Worm (Caenorhabditis elegans) whole organism, young adult: Measurements from ENCODE around the gene efk-1.

Experiments used
- C06A6.2 ChIP-seq: fragments of 200-800 bp; sonication (Bioruptor generic); conservative IDR thresholded peaks from 2 replicates; pipeline ENCODE4 v1.3.6; 2022; ENCODE audit warnings: missing genetic modification characterization, missing compliant biosample characterization
- F33H1.4 ChIP-seq: fragments of 200-800 bp; sonication (Bioruptor generic); IDR thresholded peaks from 2 replicates; pipeline ENCODE4 v1.3.6; 2022; ENCODE audit warnings: missing genetic modification reagents, missing genetic modification characterization, missing compliant biosample characterization
- F55B11.4 ChIP-seq: sonication (generic microtip); optimal IDR thresholded peaks from 2 replicates; lab custom pipeline; 2016; ENCODE audit warnings: missing compliant biosample characterization, missing genetic modification characterization, borderline replicate concordance; ENCODE audit not compliant: insufficient read depth
- F57C9.4 ChIP-seq: sonication (generic microtip); optimal IDR thresholded peaks from 2 replicates; lab custom pipeline; 2017; ENCODE audit warnings: mild to moderate bottlenecking, missing genetic modification characterization, missing compliant biosample characterization
- K12H6.12 ChIP-seq: fragments of 200-800 bp; sonication (Bioruptor generic); optimal IDR thresholded peaks from 2 replicates; lab custom pipeline; 2018; ENCODE audit warnings: mild to moderate bottlenecking, missing genetic modification characterization, missing compliant biosample characterization
- T07F8.4 ChIP-seq: sonication (generic microtip); optimal IDR thresholded peaks from 2 replicates; lab custom pipeline; 2016; ENCODE audit warnings: mild to moderate bottlenecking, missing genetic modification characterization, moderate library complexity, missing compliant biosample characterization
- T26A5.8 ChIP-seq: sonication (generic microtip); optimal IDR thresholded peaks from 2 replicates; lab custom pipeline; 2016; ENCODE audit warnings: missing genetic modification characterization, missing compliant biosample characterization
- Y53F4B.3 ChIP-seq: fragments of 200-800 bp; sonication (Bioruptor generic); IDR thresholded peaks from 2 replicates; pipeline ENCODE4 v1.3.6; 2022; ENCODE audit warnings: missing genetic modification reagents, missing genetic modification characterization, missing compliant biosample characterization
- Y56A3A.18 ChIP-seq: fragments of 200-800 bp; sonication (Bioruptor generic); IDR thresholded peaks from 2 replicates; pipeline ENCODE4 v1.3.6; 2022; ENCODE audit warnings: missing genetic modification reagents, missing genetic modification characterization, missing compliant biosample characterization
- Y95B8A.8 ChIP-seq: fragments of 200-800 bp; sonication (Bioruptor generic); IDR thresholded peaks from 2 replicates; pipeline ENCODE4 v1.3.6; 2022; ENCODE audit warnings: missing genetic modification reagents, missing genetic modification characterization, missing compliant biosample characterization
- ZK185.1 ChIP-seq: sonication (generic microtip); optimal IDR thresholded peaks from 2 replicates; lab custom pipeline; 2016; ENCODE audit warnings: mild to moderate bottlenecking, missing genetic modification characterization, missing compliant biosample characterization; ENCODE audit not compliant: poor library complexity, severe bottlenecking
- ama-1 ChIP-seq, 3 experiments: fragments of 150-350 bp in 1 of 3; sonication (generic microtip) in 2 of 3; optimal IDR thresholded peaks; 2 replicates each; lab custom pipeline; 2014 to 2018; ENCODE audit warnings: missing biosample characterization in 2 of 3, missing genetic modification characterization in 2 of 3, missing genetic modification reagents in 2 of 3
- aptf-2 ChIP-seq: fragments of 200-800 bp; sonication (Bioruptor generic); conservative IDR thresholded peaks from 2 replicates; pipeline ENCODE4 v1.3.6; 2022; ENCODE audit warnings: missing genetic modification reagents, missing genetic modification characterization, missing compliant biosample characterization
- attf-3 ChIP-seq: fragments of 200-800 bp; sonication (Bioruptor generic); conservative IDR thresholded peaks from 2 replicates; pipeline ENCODE4 v1.3.6; 2022; ENCODE audit warnings: missing genetic modification reagents, missing genetic modification characterization, missing compliant biosample characterization
- attf-5 ChIP-seq: fragments of 200-800 bp; sonication (Bioruptor generic); optimal IDR thresholded peaks from 2 replicates; lab custom pipeline; 2018; ENCODE audit warnings: mild to moderate bottlenecking, missing genetic modification characterization, missing compliant biosample characterization
- bed-1 ChIP-seq: fragments of 200-800 bp; sonication (Bioruptor generic); IDR thresholded peaks from 2 replicates; pipeline ENCODE4 v1.3.6; 2022; ENCODE audit warnings: missing genetic modification reagents, missing genetic modification characterization, missing compliant biosample characterization
- cebp-1 ChIP-seq, 2 experiments: fragments of 200-800 bp in 1 of 2; sonication (Bioruptor generic) in 1 of 2; sonication (generic microtip) in 1 of 2; IDR thresholded peaks in 1 of 2; optimal IDR thresholded peaks in 1 of 2; 2 replicates each; pipeline versions ENCODE4 v1.3.6 to Lab custom; 2017 to 2022; ENCODE audit warnings: missing compliant biosample characterization in 2 of 2, missing genetic modification characterization in 2 of 2, mild to moderate bottlenecking in 1 of 2, missing genetic modification reagents in 1 of 2, moderate library complexity in 1 of 2
- ceh-91 ChIP-seq: fragments of 200-800 bp; sonication (Bioruptor generic); IDR thresholded peaks from 2 replicates; pipeline ENCODE4 v1.3.6; 2022; ENCODE audit warnings: missing genetic modification reagents, missing genetic modification characterization, missing compliant biosample characterization
- die-1 ChIP-seq: sonication (generic microtip); optimal IDR thresholded peaks from 2 replicates; lab custom pipeline; 2016; ENCODE audit warnings: missing genotype, mild to moderate bottlenecking, missing genetic modification characterization, missing compliant biosample characterization
- dox-1 ChIP-seq: fragments of 200-800 bp; sonication (Bioruptor generic); IDR thresholded peaks from 2 replicates; pipeline ENCODE4 v1.3.6; 2022; ENCODE audit warnings: missing genetic modification reagents, missing genetic modification characterization, missing compliant biosample characterization
- dpl-1 ChIP-seq: fragments of 150-350 bp; optimal IDR thresholded peaks from 2 replicates; lab custom pipeline; 2014; ENCODE audit warnings: missing biosample characterization, missing genetic modification reagents, missing genetic modification characterization
- ekl-4 ChIP-seq: fragments of 200-800 bp; sonication (Bioruptor generic); IDR thresholded peaks from 2 replicates; pipeline ENCODE4 v1.3.6; 2022; ENCODE audit warnings: missing genetic modification reagents, missing genetic modification characterization, missing compliant biosample characterization
- hlh-12 ChIP-seq: sonication (generic microtip); optimal IDR thresholded peaks from 2 replicates; lab custom pipeline; 2016; ENCODE audit warnings: missing genetic modification characterization, missing compliant biosample characterization
- lin-35 ChIP-seq, 3 experiments: fragments of 150-350 bp in 2 of 3; sonication (generic microtip) in 1 of 3; optimal IDR thresholded peaks; 2 replicates each; lab custom pipeline; 2014 to 2018; ENCODE audit warnings: missing biosample characterization in 3 of 3, missing genetic modification characterization in 3 of 3, missing genetic modification reagents in 3 of 3
- lin-40 ChIP-seq: sonication (generic microtip); optimal IDR thresholded peaks from 2 replicates; lab custom pipeline; 2016; ENCODE audit warnings: missing genetic modification characterization, mild to moderate bottlenecking, missing compliant biosample characterization, missing genotype, missing genetic modification reagents
- lin-54 ChIP-seq: fragments of 200-800 bp; sonication (Bioruptor generic); optimal IDR thresholded peaks from 2 replicates; lab custom pipeline; 2018; ENCODE audit warnings: mild to moderate bottlenecking, missing genetic modification characterization, missing compliant biosample characterization
- madf-10 ChIP-seq: sonication (generic microtip); optimal IDR thresholded peaks from 2 replicates; lab custom pipeline; 2016; ENCODE audit warnings: mild to moderate bottlenecking, missing genetic modification characterization, missing compliant biosample characterization
- madf-6 ChIP-seq: fragments of 200-800 bp; sonication (Bioruptor generic); IDR thresholded peaks from 2 replicates; pipeline ENCODE4 v1.3.6; 2022; ENCODE audit warnings: missing genetic modification reagents, missing genetic modification characterization, missing compliant biosample characterization
- mcd-1 ChIP-seq: fragments of 200-800 bp; sonication (Bioruptor generic); IDR thresholded peaks from 2 replicates; pipeline ENCODE4 v1.3.6; 2022; ENCODE audit warnings: missing genetic modification reagents, missing genetic modification characterization, missing compliant biosample characterization
- mel-28 ChIP-seq: sonication (generic microtip); optimal IDR thresholded peaks from 2 replicates; lab custom pipeline; 2016; ENCODE audit warnings: borderline replicate concordance, mild to moderate bottlenecking, missing genetic modification characterization, missing compliant biosample characterization
- nfyb-1 ChIP-seq: fragments of 200-800 bp; sonication (Bioruptor generic); IDR thresholded peaks from 2 replicates; pipeline ENCODE4 v1.3.6; 2022; ENCODE audit warnings: missing genetic modification reagents, missing genetic modification characterization, missing compliant biosample characterization
- nhr-27 ChIP-seq: fragments of 200-800 bp; sonication (Bioruptor generic); optimal IDR thresholded peaks from 2 replicates; lab custom pipeline; 2018; ENCODE audit warnings: mild to moderate bottlenecking, missing genetic modification characterization, moderate library complexity, missing compliant biosample characterization
- nhr-80 ChIP-seq: sonication (generic microtip); optimal IDR thresholded peaks from 2 replicates; lab custom pipeline; 2016; ENCODE audit warnings: missing genetic modification characterization, missing compliant biosample characterization
- pbrm-1 ChIP-seq: fragments of 200-800 bp; sonication (Bioruptor generic); IDR thresholded peaks from 2 replicates; pipeline ENCODE4 v1.3.6; 2022; ENCODE audit warnings: missing genetic modification reagents, missing genetic modification characterization, missing compliant biosample characterization
- repo-1 ChIP-seq: sonication (generic microtip); optimal IDR thresholded peaks from 2 replicates; lab custom pipeline; 2017; ENCODE audit warnings: mild to moderate bottlenecking, missing genetic modification characterization, missing compliant biosample characterization
- snpc-3.4 ChIP-seq: sonication (generic microtip); optimal IDR thresholded peaks from 2 replicates; lab custom pipeline; 2017; ENCODE audit warnings: missing genetic modification characterization, mild to moderate bottlenecking, missing compliant biosample characterization, antibody characterized with exemption, moderate library complexity, missing genotype, missing genetic modification reagents
- snpc-4 ChIP-seq, 5 experiments: fragments of 150-350 bp in 1 of 5; sonication (generic microtip) in 4 of 5; optimal IDR thresholded peaks; 2 replicates each; lab custom pipeline; 2014 to 2018; ENCODE audit warnings: missing genetic modification characterization in 5 of 5, missing biosample characterization in 3 of 5, antibody characterized with exemption in 2 of 5, mild to moderate bottlenecking in 2 of 5, missing compliant biosample characterization in 2 of 5, missing genotype in 2 of 5, moderate library complexity in 2 of 5, missing genetic modification reagents in 1 of 5
- sptf-2 ChIP-seq: fragments of 200-800 bp; sonication (Bioruptor generic); optimal IDR thresholded peaks from 2 replicates; lab custom pipeline; 2018; ENCODE audit warnings: mild to moderate bottlenecking, missing genetic modification characterization, missing compliant biosample characterization
- tlf-1 ChIP-seq: fragments of 200-800 bp; sonication (Bioruptor generic); optimal IDR thresholded peaks from 2 replicates; lab custom pipeline; 2018; ENCODE audit warnings: mild to moderate bottlenecking, missing genetic modification characterization, missing compliant biosample characterization
- unc-62 ChIP-seq: fragments of 150-350 bp; optimal IDR thresholded peaks from 2 replicates; lab custom pipeline; 2014; ENCODE audit warnings: missing biosample characterization, missing genetic modification reagents, missing genetic modification characterization
- zim-3 ChIP-seq: sonication (generic microtip); optimal IDR thresholded peaks from 2 replicates; lab custom pipeline; 2017; ENCODE audit warnings: mild to moderate bottlenecking, missing genetic modification characterization, moderate library complexity, missing compliant biosample characterization
- ztf-18 ChIP-seq: sonication (generic microtip); optimal IDR thresholded peaks from 2 replicates; lab custom pipeline; 2016; ENCODE audit warnings: missing genotype, mild to moderate bottlenecking, missing genetic modification characterization, missing compliant biosample characterization
- ztf-3 ChIP-seq: fragments of 200-800 bp; sonication (Bioruptor generic); optimal IDR thresholded peaks from 2 replicates; lab custom pipeline; 2018; ENCODE audit warnings: mild to moderate bottlenecking, missing genetic modification characterization, missing compliant biosample characterization
- ztf-6 ChIP-seq: fragments of 200-800 bp; sonication (Bioruptor generic); IDR thresholded peaks from 2 replicates; pipeline ENCODE4 v1.3.6; 2022; ENCODE audit warnings: missing genetic modification reagents, missing genetic modification characterization, missing compliant biosample characterization

The efk-1 gene

DNA sequence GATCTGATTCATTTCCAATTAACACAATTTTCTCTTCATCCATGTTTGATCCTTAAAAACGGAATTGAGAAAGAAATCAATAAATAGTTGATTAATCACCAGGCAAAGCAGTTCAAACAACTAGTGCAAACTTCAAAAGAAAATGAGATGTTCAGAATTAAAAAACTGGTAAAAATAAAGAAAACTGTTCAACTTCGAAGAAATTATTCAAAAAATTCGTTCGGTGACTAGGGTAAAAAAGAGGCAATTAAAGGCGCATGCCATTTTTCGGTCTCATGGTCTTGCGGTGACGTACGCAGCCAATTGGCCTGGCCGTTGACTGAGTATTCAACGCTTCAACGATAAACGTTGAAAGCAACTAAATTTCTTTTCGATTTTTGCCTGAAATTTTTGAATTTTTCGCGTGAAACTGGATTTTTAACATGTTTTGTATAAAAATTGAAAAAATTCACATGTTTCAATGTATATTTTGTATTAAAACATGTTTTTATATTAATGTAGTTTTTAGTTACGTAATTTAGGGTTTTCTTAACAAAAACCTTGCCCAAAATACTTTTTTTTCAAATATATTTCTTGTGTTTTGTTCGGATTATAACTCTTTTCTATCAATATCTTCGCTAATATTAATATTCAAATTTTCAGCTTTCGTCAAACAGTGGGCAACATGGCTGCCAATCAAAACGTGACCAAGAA is 38.0 kb upstream of the efk-1 start, which contains the start of the genes sna-3 and rps-3 (continued):
- TF ChIP-seq ZK185.1 (tag; lab: Kevin White, UChicago) = peak; percentile 40
- no peak for TF ChIP-seq bed-1 (GFP tag; lab: Robert Waterston, UW)
- TF ChIP-seq ztf-6 (GFP tag; lab: Robert Waterston, UW) = no peak
- TF ChIP-seq snpc-3.4 (tag; lab: Kevin White, UChicago) = peak; percentile 64
- TF ChIP-seq lin-35 (GFP tag; optimal IDR thresholded peaks at IDR 0.05; lab: Kevin White, UChicago) = peak in 1 of 3 experiments; percentile 58
- peak; percentile 38; the same call in 1 of the 2 replicates for TF ChIP-seq ceh-91
- 0 out of 2 replicates have a peak, but pooled peaks have one; percentile 42 for TF ChIP-seq Y95B8A.8 (GFP tag; lab: Robert Waterston, UW)
- peak; percentile 83 for TF ChIP-seq ztf-18 (tag; lab: Kevin White, UChicago)
- peak; percentile 61 for TF ChIP-seq attf-3 (GFP tag; lab: Robert Waterston, UW)
- TF ChIP-seq C06A6.2 (GFP tag; lab: Robert Waterston, UW) = no peak
- no peak for TF ChIP-seq sptf-2 (GFP tag; lab: Kevin White, UChicago)
- TF ChIP-seq pbrm-1 (GFP tag; lab: Robert Waterston, UW) = peak; percentile 64; the same call in 1 of the 2 replicates
- no peak for TF ChIP-seq ztf-3 (GFP tag; lab: Kevin White, UChicago)
- TF ChIP-seq madf-10 (tag; lab: Kevin White, UChicago) = no peak
- TF ChIP-seq dox-1 (GFP tag; lab: Robert Waterston, UW) = 0 out of 2 replicates have a peak, but pooled peaks have one; percentile 18
- TF ChIP-seq mcd-1 = peak; percentile 72
- no peak for TF ChIP-seq T07F8.4 (tag; lab: Kevin White, UChicago)
- TF ChIP-seq attf-5 (GFP tag; lab: Kevin White, UChicago) = peak; percentile 83
- TF ChIP-seq cebp-1 (GFP tag; IDR thresholded peaks at IDR 0.05; lab: Robert Waterston, UW) = 0 out of 2 replicates have a peak, but pooled peaks have one; percentile 13
- peak; percentile 62 for TF ChIP-seq cebp-1 (tag; optimal IDR thresholded peaks at IDR 0.05; lab: Kevin White, UChicago)
- peak; percentile 31 for TF ChIP-seq tlf-1 (GFP tag; lab: Kevin White, UChicago)
- TF ChIP-seq nhr-80 (tag; lab: Kevin White, UChicago) = peak; percentile 54
- peak; percentile 10 for TF ChIP-seq snpc-4 (GFP tag; optimal IDR thresholded peaks at IDR 0.05; lab: Kevin White, UChicago)
- peak; percentile 26 to 69 (median 42) for TF ChIP-seq snpc-4 (tag; optimal IDR thresholded peaks at IDR 0.05; lab: Kevin White, UChicago)
- peak; percentile 58 for TF ChIP-seq madf-6 (GFP tag; lab: Robert Waterston, UW)
- TF ChIP-seq F33H1.4 (GFP tag; lab: Robert Waterston, UW) = peak; percentile 93
- no peak for TF ChIP-seq T26A5.8 (tag; lab: Kevin White, UChicago)

DNA sequence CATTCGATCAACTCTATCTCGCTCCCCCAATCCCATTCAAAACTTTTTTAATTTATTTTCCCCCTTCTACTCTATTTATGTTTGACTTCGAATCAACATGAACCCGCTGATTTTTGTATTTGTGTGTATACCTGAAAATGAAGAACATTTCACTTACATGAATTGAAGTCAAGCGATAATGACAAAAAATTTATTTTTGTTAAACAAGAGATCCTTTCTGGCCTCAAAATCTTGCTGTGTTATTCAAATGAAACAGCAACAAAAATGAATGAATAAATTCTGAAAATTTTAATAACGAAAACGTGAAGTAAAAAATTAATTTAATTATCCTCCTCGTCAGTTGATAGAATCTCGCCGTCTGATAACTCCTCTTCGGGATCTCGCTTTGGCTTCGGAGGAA is 34.1 kb upstream of the efk-1 start:
- no peak for TF ChIP-seq mel-28
- TF ChIP-seq aptf-2 (GFP tag; lab: Robert Waterston, UW) = no peak
- peak; percentile 46 for TF ChIP-seq lin-54 (GFP tag; lab: Kevin White, UChicago)
- no peak for TF ChIP-seq T26A5.8 (tag; lab: Kevin White, UChicago)
- no peak for TF ChIP-seq C06A6.2 (GFP tag; lab: Robert Waterston, UW)
- TF ChIP-seq nhr-27 (tag; lab: Kevin White, UChicago) = no peak
- TF ChIP-seq nfyb-1 = no peak
- TF ChIP-seq F55B11.4 = no peak
- no peak for TF ChIP-seq Y53F4B.3 (GFP tag; lab: Robert Waterston, UW)
- TF ChIP-seq F33H1.4 (GFP tag; lab: Robert Waterston, UW) = no peak
- TF ChIP-seq zim-3 = no peak
- no peak for TF ChIP-seq F57C9.4
- no peak for TF ChIP-seq unc-62
- TF ChIP-seq Y56A3A.18 (GFP tag; lab: Robert Waterston, UW) = no peak
- no peak for TF ChIP-seq K12H6.12 (tag; lab: Kevin White, UChicago)
- TF ChIP-seq die-1 (tag; lab: Kevin White, UChicago) = peak; percentile 7
- peak; percentile 55 for TF ChIP-seq ekl-4 (GFP tag; lab: Robert Waterston, UW)
- TF ChIP-seq repo-1 = no peak
- TF ChIP-seq ama-1 (optimal IDR thresholded peaks at IDR 0.05; lab: Kevin White, UChicago) = no peak
- TF ChIP-seq ama-1 (GFP tag; optimal IDR thresholded peaks at IDR 0.05; lab: Kevin White, UChicago) = peak; percentile 53 to 65
- no peak for TF ChIP-seq lin-40 (tag; lab: Kevin White, UChicago)
- TF ChIP-seq dpl-1 (GFP tag; lab: Kevin White, UChicago) = no peak
- TF ChIP-seq hlh-12 (tag; lab: Kevin White, UChicago) = no peak
